Fruit fly (Drosophila melanogaster) whole organism, pupa: ENCODE data around the gene CG4653.

Experiments used
- CG12605 ChIP-seq: fragments of 200-800 bp; sonication (Bioruptor generic); IDR thresholded peaks from 2 replicates; pipeline ENCODE4 v1.3.6; 2022; ENCODE audit warnings: missing biosample characterization, missing genetic modification characterization
- CG15710 ChIP-seq: fragments of 200-800 bp; sonication (Bioruptor generic); optimal IDR thresholded peaks from 2 replicates; lab custom pipeline; 2018; ENCODE audit warnings: missing biosample characterization, mild to moderate bottlenecking, missing genetic modification characterization, moderate library complexity
- CG17806 ChIP-seq: fragments of 200-800 bp; sonication (Bioruptor generic); optimal IDR thresholded peaks from 2 replicates; lab custom pipeline; 2018; ENCODE audit warnings: missing biosample characterization, mild to moderate bottlenecking, missing genetic modification characterization, moderate library complexity
- CG32121 ChIP-seq: fragments of 200-800 bp; sonication (Bioruptor generic); IDR thresholded peaks from 2 replicates; pipeline ENCODE4 v1.3.6; 2022; ENCODE audit warnings: missing biosample characterization, missing genetic modification characterization
- CG34367 ChIP-seq: fragments of 200-800 bp; sonication (Bioruptor generic); optimal IDR thresholded peaks from 2 replicates; lab custom pipeline; 2018; ENCODE audit warnings: missing biosample characterization, mild to moderate bottlenecking, missing genetic modification characterization
- CG8159 ChIP-seq: fragments of 200-800 bp; sonication (Bioruptor generic); optimal IDR thresholded peaks from 3 replicates; lab custom pipeline; 2018; ENCODE audit warnings: missing biosample characterization, mild to moderate bottlenecking, missing genetic modification characterization, moderate library complexity
- CG8301 ChIP-seq: fragments of 200-800 bp; sonication (Bioruptor generic); optimal IDR thresholded peaks from 2 replicates; lab custom pipeline; 2018; ENCODE audit warnings: missing biosample characterization, mild to moderate bottlenecking, missing genetic modification characterization
- D1 ChIP-seq: fragments of 200-800 bp; sonication (Bioruptor generic); optimal IDR thresholded peaks from 2 replicates; lab custom pipeline; 2018; ENCODE audit warnings: missing biosample characterization, mild to moderate bottlenecking, missing genetic modification characterization, moderate library complexity
- EcR ChIP-seq: fragments of 200-800 bp; sonication (Bioruptor generic); optimal IDR thresholded peaks from 3 replicates; lab custom pipeline; 2019; ENCODE audit warnings: missing biosample characterization, missing genetic modification characterization, mild to moderate bottlenecking, moderate library complexity, missing genetic modification reagents
- Ets98B ChIP-seq: fragments of 200-800 bp; sonication (Bioruptor generic); IDR thresholded peaks from 2 replicates; pipeline ENCODE4 v1.3.6; 2022; ENCODE audit warnings: missing biosample characterization, missing genetic modification characterization
- Pif1B ChIP-seq: fragments of 200-800 bp; sonication (Bioruptor generic); optimal IDR thresholded peaks from 3 replicates; lab custom pipeline; 2016; ENCODE audit warnings: missing biosample characterization, missing genetic modification characterization
- Snoo ChIP-seq: fragments of 200-800 bp; sonication (Bioruptor generic); optimal IDR thresholded peaks from 3 replicates; lab custom pipeline; 2017; ENCODE audit warnings: missing biosample characterization, mild to moderate bottlenecking, missing genetic modification characterization, inconsistent platforms
- fd96Ca ChIP-seq: fragments of 200-800 bp; sonication (Bioruptor generic); IDR thresholded peaks from 3 replicates; pipeline ENCODE4 v1.3.6; 2022; ENCODE audit warnings: missing biosample characterization, missing genetic modification characterization
- gl ChIP-seq: fragments of 200-800 bp; sonication (Bioruptor generic); optimal IDR thresholded peaks from 2 replicates; lab custom pipeline; 2018; ENCODE audit warnings: missing biosample characterization, mild to moderate bottlenecking, missing genetic modification characterization

- TF ChIP-seq CG17806 = no peak
- no peak for TF ChIP-seq Ets98B (GFP tag; lab: Robert Waterston, UW)
- no peak for TF ChIP-seq Snoo (tag; lab: Kevin White, UChicago)
- no peak for TF ChIP-seq gl (tag; lab: Kevin White, UChicago)
- no peak for TF ChIP-seq CG12605 (GFP tag; lab: Robert Waterston, UW)
- no peak for TF ChIP-seq CG34367 (tag; lab: Kevin White, UChicago)
- TF ChIP-seq D1 (tag; lab: Kevin White, UChicago) = no peak
- TF ChIP-seq CG15710 (tag; lab: Kevin White, UChicago) = no peak
- TF ChIP-seq EcR (GFP tag; lab: Kevin White, UChicago) = no peak
- no peak for TF ChIP-seq CG8159 (tag; lab: Kevin White, UChicago)
- no peak for TF ChIP-seq CG32121
- no peak for TF ChIP-seq CG8301 (tag; lab: Kevin White, UChicago)
- TF ChIP-seq fd96Ca (GFP tag; lab: Robert Waterston, UW) = no peak
- TF ChIP-seq Pif1B (GFP tag; lab: Kevin White, UChicago) = no peak
Measured at dm6 chrX:16687400-16688105, 16.3 kb upstream of the CG4653 start.
